Worm (Caenorhabditis elegans): ENCODE measurements around the gene nlp-80.

DNA sequence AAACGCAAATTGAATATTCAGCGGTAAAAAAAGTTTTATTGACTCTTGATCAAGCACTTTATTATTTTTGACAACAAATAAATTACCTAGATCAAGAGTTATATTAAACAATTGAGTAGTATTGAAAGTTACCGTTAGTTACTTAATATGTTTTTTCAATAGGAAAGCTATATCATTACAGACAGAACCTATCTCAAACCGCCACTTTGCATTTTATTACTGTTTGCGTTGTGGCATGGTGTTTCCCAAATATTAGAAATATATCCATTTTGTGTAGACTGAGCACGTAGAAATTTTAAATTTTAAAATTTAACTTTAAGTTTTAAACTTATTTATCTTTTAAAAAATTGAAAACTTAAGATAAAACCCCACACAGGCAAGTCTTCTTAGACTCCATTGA, 39.0 kb upstream of the nlp-80 start:
- TF ChIP-seq nfya-1 (tag; optimal IDR thresholded peaks at IDR 0.05) (no peak), ets-4 (tag; optimal IDR thresholded peaks at IDR 0.05) (no peak), pha-4 (tag; optimal IDR thresholded peaks at IDR 0.05) (no peak), ceh-31 (tag; optimal IDR thresholded peaks at IDR 0.05) (no peak), fkh-10 (GFP tag; optimal IDR thresholded peaks at IDR 0.05) (no peak)

Measured in whole organism, late embryonic.